Worm (Caenorhabditis elegans) whole organism, L1 larva: ENCODE results near the gene T22F7.3.

ENCODE experiments used
- ama-1 ChIP-seq: fragments of 150-350 bp; optimal IDR thresholded peaks from 2 replicates; lab custom pipeline; 2014
- egl-27 ChIP-seq, 2 experiments: fragments of 150-350 bp in 1 of 2; sonication (generic microtip); optimal IDR thresholded peaks; 3 replicates each; lab custom pipeline; 2017 to 2018; ENCODE audit warnings: missing biosample characterization in 2 of 2, missing genetic modification characterization in 2 of 2, missing genetic modification reagents in 2 of 2
- lin-13 ChIP-seq: fragments of 150-350 bp; optimal IDR thresholded peaks from 2 replicates; lab custom pipeline; 2014; ENCODE audit warnings: missing biosample characterization, missing genetic modification reagents, missing genetic modification characterization
- lin-35 ChIP-seq, 2 experiments: fragments of 150-350 bp; optimal IDR thresholded peaks; 2 replicates each; lab custom pipeline; 2014; ENCODE audit warnings: missing biosample characterization in 2 of 2, missing genetic modification characterization in 2 of 2, missing genetic modification reagents in 2 of 2
- lir-3 ChIP-seq: sonication (generic microtip); optimal IDR thresholded peaks from 2 replicates; lab custom pipeline; 2016; ENCODE audit warnings: mild to moderate bottlenecking, missing genetic modification characterization, moderate library complexity, missing compliant biosample characterization; ENCODE audit not compliant: poor library complexity
- nhr-19 ChIP-seq: fragments of 200-800 bp; sonication (Bioruptor generic); conservative IDR thresholded peaks from 2 replicates; pipeline ENCODE4 v1.3.6; 2022; ENCODE audit warnings: missing genetic modification characterization, missing compliant biosample characterization
- nhr-77 ChIP-seq: fragments of 150-350 bp; optimal IDR thresholded peaks from 2 replicates; lab custom pipeline; 2014; ENCODE audit warnings: missing biosample characterization, missing genetic modification characterization
- pqm-1 ChIP-seq: sonication (generic microtip); optimal IDR thresholded peaks from 3 replicates; lab custom pipeline; 2017; ENCODE audit warnings: missing biosample characterization, missing genetic modification characterization
- snpc-4 ChIP-seq: fragments of 150-350 bp; optimal IDR thresholded peaks from 2 replicates; lab custom pipeline; 2014; ENCODE audit warnings: missing biosample characterization, missing genetic modification characterization
- ztf-11 ChIP-seq, 2 experiments: sonication (generic microtip); optimal IDR thresholded peaks; 2 replicates each; lab custom pipeline; 2016 to 2017; ENCODE audit warnings: missing genetic modification characterization in 2 of 2, missing biosample characterization in 1 of 2, missing compliant biosample characterization in 1 of 2

DNA sequence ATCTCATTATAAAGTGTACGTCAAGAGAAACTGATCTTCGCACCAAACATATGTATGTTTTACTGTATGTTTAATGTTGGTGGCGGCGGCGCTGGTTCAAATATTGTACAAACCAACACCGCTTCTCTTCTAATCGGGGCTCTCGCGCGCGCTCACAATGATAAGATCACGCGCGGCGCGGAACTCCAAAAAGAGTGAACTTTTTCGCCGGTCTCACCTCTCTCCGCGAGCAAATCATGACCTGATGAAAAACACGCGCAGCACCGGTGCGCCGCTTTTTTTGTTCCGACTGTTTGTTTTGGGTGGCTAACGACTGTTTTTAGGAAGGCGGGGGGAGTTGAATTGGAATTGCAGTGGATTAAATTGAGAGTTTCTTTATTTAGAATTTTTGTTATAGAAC is 10.5 kb downstream of the T22F7.3 start:
- TF ChIP-seq ama-1 (lab: Kevin White, UChicago) (no peak), lin-35 (GFP tag; optimal IDR thresholded peaks at IDR 0.05; lab: Kevin White, UChicago) (no peak), snpc-4 (tag; lab: Kevin White, UChicago) (no peak), lir-3 (tag; lab: Kevin White, UChicago) (no peak), lin-13 (no peak), pqm-1 (tag; lab: Kevin White, UChicago) (no peak), nhr-77 (tag; lab: Kevin White, UChicago) (no peak), nhr-19 (GFP tag; lab: Robert Waterston, UW) (no peak), ztf-11 (tag; optimal IDR thresholded peaks at IDR 0.05; lab: Kevin White, UChicago) (no peak), egl-27 (tag; optimal IDR thresholded peaks at IDR 0.05; lab: Kevin White, UChicago) (no peak)
